Worm (Caenorhabditis elegans) whole organism, dauer: ENCODE data around the gene Y54F10AM.15.

Source experiments
- unc-62 ChIP-seq: sonication (generic microtip); optimal IDR thresholded peaks from 2 replicates; lab custom pipeline; 2017; ENCODE audit warnings: missing biosample characterization, missing genetic modification reagents, missing genetic modification characterization

Gene Y54F10AM.15

DNA sequence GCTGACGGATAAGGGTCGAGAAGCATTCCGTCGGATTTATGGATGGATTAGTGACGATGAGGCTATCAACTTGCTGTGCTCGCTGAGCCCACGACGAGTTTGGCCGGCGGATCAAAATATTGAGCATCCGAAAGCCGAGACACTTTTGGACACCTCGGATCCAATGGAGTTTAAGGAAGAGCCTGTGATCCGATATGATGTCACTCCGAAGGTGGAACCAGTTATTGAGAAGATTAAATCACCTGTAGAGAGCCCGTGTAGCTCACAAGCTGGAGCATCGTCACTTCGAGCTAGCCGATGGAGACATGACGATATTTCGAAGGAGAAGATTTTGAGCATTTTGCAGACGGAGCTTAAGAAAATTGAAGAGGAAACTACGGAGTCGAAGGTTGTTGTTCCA, 12.0 kb upstream of the Y54F10AM.15 start:
- TF ChIP-seq unc-62 (GFP tag; lab: Kevin White, UChicago) = no peak

DNA sequence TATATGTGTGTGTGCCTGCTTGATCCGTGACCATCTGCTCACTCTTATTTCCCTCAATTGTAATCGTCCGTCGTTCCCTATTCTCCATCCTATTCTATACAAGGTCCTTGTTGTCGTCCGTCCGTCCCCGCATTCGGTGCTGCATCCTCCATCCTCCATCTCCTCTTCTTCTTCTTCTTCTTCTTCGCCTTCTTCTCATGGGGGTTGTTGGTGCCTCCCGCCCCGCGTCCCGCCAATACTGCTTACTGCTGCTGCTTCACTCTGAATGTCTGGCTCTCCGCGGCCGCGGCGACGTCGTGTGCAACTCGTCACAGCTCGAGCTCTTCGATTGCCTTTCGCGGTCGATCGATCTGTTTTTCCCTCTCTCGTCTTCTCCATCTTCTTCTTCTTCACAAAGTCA, 6.6 kb upstream of the Y54F10AM.15 start:
- TF ChIP-seq unc-62 (GFP tag; lab: Kevin White, UChicago) = no peak

DNA sequence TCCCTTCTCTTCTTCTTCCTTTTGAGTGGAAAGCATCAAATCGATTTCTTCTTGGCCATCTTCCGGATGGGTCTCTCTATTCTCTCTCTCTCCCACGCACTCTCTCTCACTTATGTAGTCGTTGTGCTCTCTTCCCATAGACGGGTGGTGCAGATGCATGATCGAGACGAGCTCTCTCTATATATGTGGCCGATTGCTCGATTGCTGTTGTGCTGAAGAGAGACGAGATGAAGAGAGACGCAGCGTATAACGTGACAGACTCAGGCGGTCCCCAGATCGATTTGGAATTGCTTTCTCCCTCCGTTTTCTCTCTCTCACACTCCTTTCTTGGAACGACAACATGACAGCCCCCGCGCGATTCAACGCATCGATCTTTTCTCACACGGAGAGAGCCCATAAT, 4.2 kb upstream of the Y54F10AM.15 start:
- no peak for TF ChIP-seq unc-62 (GFP tag; lab: Kevin White, UChicago)

DNA sequence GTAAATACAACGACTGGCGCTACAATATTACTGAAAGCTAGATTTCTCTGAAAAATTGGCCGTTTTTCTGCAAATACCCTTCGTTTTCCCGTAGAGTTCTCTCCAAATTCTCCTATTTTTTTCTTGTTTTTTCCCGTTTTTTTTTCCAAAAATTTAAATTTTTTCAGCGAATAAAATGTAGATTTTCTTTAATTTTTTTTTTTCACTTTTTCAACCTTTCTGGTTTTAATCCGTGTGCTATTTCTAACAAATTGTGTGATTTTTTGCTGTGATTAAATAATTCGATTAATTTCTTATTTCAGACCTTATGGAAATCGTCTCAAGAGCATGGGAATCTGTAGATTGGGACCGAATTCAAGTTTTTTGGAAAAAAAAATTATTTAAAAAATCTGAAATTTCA, 1.8 kb upstream of the Y54F10AM.15 start, which contains the start of gene cone-1:
TSS of gene cone-1 (plus strand) at position 301 of the 400 bp plus-strand sequence.
- TF ChIP-seq unc-62 (GFP tag; lab: Kevin White, UChicago) = no peak

DNA sequence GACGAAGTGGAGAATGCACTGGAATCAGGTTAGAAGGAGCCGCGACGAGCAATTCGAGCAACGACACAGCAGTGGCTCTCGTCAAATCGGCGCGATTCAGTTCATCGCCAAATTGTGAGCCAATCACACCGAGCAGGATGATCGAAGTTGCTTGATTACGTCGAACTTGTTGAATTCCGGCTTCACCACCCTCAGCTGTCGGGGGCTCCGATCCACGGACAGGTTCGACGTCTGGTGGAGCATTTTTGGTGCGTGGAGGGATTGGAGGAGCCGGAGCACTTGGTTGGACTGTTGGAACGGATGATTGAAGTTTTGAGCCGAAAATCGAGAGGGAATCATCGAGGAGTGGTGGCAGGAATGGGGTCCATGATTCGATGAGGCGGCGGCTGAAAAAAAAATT, 13.0 kb downstream of the Y54F10AM.15 start:
- no peak for TF ChIP-seq unc-62 (GFP tag; lab: Kevin White, UChicago)

DNA sequence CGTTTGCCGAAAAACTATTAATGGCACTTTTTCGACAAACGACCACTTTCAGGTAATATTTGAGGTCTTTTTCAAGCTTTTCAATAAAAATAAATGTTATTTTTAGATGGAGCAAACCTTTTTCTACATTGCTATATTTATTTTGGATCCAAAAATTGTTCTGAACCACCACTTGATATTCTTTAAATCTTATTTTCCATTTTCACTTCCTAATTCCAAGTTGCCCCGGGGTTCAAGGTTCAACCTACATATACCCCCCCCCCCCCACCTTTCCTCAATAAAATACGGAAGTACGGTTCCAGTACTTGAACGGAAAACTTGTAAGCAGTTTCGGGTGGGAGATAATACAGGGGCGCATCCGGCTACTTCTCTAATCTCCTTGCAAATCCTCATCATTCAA, 20.0 kb downstream of the Y54F10AM.15 start, which contains the start of gene Y54F10AM.6:
TSS of gene Y54F10AM.6 (plus strand) at position 301 of the 400 bp plus-strand sequence.
- no peak for TF ChIP-seq unc-62 (GFP tag; lab: Kevin White, UChicago)

DNA sequence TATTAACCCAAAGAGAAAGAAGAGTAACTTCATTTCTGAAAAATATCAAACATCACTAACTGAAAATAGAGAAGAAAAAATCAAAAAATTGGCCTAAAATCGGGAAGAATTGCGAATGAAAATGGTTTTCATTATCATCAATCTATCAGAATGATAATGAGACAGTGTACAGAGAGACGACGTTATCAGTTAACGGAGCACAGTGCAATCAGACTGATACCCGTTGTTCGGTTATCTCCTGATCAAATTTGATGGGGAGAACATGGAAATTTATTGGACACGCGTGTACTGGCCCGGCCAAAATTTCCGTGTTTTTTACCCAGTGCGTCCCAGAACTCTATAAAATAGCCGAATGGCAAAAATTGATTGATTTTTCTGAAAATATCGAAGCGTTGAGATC, 20.5 kb downstream of the Y54F10AM.15 start, which contains the start of gene Y54F10AM.8:
TSS of gene Y54F10AM.8 (minus strand) at position 35 of the 400 bp plus-strand sequence.
- no peak for TF ChIP-seq unc-62 (GFP tag; lab: Kevin White, UChicago)

DNA sequence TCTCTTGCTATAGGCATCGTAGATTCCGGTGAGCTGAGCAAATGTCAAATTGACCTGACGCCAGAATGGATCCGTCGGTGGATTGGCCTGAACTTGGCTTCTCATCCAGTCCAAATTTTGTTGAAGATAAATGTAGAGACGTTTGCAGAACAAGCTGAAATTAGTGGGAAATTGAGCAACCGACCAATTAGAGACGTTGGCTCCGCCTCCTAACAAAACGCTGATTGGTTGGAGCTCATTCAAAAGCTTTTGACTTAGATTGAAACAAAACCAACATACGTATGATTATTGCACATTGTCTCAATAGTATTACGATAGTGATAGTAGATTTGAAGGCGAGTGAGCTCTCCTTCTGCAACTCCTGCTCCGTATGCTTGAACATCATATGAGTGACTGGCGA, 22.0 kb downstream of the Y54F10AM.15 start:
- no peak for TF ChIP-seq unc-62 (GFP tag; lab: Kevin White, UChicago)

DNA sequence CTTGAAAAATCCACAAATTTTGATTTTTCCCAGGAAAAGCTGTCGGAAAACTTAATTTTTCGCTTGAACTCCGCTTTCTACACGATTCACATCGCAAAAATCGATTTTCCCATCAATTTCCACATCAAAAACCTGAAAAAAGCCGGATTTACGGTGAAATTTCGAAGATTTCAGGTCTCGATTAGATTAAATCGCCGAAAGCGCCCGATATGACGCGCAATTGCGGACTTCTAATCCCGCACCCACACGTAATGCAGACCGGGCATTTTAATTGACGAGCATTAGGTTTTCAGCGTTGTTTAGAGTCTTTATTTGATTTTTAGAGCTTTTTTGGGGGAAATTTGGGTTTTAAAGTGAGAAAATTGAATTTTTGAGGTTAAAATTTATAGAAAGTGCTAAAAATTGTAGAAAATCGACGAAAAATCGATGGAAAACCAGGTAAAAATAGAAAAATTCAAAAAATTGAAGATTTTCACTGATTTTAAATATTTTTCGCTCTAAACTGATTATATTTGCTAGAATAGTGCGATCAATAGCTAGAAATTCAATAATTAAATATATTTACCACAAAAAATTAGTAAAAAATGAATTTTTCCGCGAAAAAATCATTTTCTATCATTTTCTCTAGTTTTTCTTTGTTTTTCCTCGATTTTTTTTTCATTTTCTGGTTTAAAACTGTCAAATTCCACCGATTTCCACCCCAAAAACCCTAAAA, 41.3 kb downstream of the Y54F10AM.15 start, which contains the start of gene Y54F10AL.1:
TSS of gene Y54F10AL.1 (plus strand) at position 665 of the 715 bp plus-strand sequence.
- TF ChIP-seq unc-62 (GFP tag; lab: Kevin White, UChicago) = no peak

DNA sequence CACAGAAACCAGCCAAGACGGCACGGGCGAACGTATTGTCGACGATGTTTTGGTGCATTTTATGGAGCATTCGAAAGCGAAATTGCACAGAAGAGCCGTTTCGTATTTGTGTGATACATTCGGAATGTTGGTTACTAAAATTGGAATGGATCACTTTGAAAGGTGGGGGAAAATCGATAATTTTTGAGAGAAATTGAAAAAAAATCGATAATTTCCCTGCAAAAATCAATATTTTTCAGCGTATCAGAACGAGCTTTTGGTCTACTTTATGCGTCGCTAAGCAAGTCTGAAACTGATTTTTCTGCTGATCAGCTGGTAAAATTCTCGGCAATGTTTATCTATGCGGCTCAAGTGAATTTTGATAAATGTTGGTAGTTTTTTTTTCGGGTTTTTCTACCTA, 45.7 kb downstream of the Y54F10AM.15 start:
- no peak for TF ChIP-seq unc-62 (GFP tag; lab: Kevin White, UChicago)

DNA sequence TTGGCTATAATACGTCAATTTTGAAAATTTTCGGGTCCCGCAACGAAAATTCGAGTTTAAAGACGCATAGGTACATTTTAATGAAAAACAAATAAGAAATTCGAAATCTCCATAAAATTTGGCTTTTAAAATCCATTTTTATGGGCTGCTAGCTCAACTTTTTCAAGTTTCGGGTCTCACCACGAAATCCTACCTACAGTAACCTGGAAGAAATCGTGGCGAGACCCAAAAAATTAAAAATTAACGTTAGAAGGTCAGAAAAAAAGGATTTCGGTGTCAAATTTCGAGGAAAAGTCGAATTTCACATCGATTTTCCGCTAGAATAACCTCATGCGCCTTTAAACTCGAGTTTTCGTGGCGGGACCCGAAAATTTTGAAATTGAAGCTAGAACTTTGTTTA, 46.3 kb downstream of the Y54F10AM.15 start:
- TF ChIP-seq unc-62 (GFP tag; lab: Kevin White, UChicago) = no peak
